Fruit fly (Drosophila melanogaster) whole organism, embryonic: ENCODE data around the gene CG11634.

Source experiments
- Adf1 ChIP-seq: fragments of 200-800 bp; sonication (Bioruptor generic); IDR thresholded peaks from 2 replicates; pipeline ENCODE4 v1.3.6; 2022; ENCODE audit warnings: missing biosample characterization, missing genetic modification characterization
- BtbVII ChIP-seq: fragments of 200-800 bp; sonication (Bioruptor generic); optimal IDR thresholded peaks from 3 replicates; lab custom pipeline; 2017; ENCODE audit warnings: missing biosample characterization, mild to moderate bottlenecking, missing genetic modification characterization
- CG10654 ChIP-seq: fragments of 200-800 bp; sonication (Bioruptor generic); optimal IDR thresholded peaks from 2 replicates; lab custom pipeline; 2016; ENCODE audit warnings: missing biosample characterization, missing genetic modification characterization
- CG11456 ChIP-seq: fragments of 200-800 bp; sonication (Bioruptor generic); IDR thresholded peaks from 3 replicates; pipeline ENCODE4 v1.3.6; 2022; ENCODE audit warnings: missing biosample characterization, missing genetic modification characterization
- CG15514 ChIP-seq: fragments of 200-800 bp; sonication (Bioruptor generic); optimal IDR thresholded peaks from 3 replicates; lab custom pipeline; 2017; ENCODE audit warnings: missing biosample characterization, missing genetic modification characterization, mild to moderate bottlenecking, moderate library complexity, missing genetic modification reagents
- CG16779 ChIP-seq: fragments of 200-800 bp; sonication (Bioruptor generic); IDR thresholded peaks from 2 replicates; pipeline ENCODE4 v1.3.6; 2022; ENCODE audit warnings: missing biosample characterization, missing genetic modification characterization
- CG16815 ChIP-seq: fragments of 200-800 bp; sonication (Bioruptor generic); optimal IDR thresholded peaks from 3 replicates; lab custom pipeline; 2017; ENCODE audit warnings: missing biosample characterization, mild to moderate bottlenecking, missing genetic modification characterization
- CG31441 ChIP-seq: fragments of 200-800 bp; sonication (Bioruptor generic); IDR thresholded peaks from 2 replicates; pipeline ENCODE4 v1.3.6; 2022; ENCODE audit warnings: missing biosample characterization, missing genetic modification characterization
- CG32532 ChIP-seq: fragments of 200-800 bp; sonication (Bioruptor generic); IDR thresholded peaks from 2 replicates; pipeline ENCODE4 v1.3.6; 2022; ENCODE audit warnings: missing biosample characterization, missing genetic modification characterization
- CG3281 ChIP-seq: fragments of 200-800 bp; sonication (Bioruptor generic); optimal IDR thresholded peaks from 3 replicates; lab custom pipeline; 2017; ENCODE audit warnings: missing biosample characterization, mild to moderate bottlenecking, missing genetic modification characterization
- CG34376 ChIP-seq: fragments of 200-800 bp; sonication (Bioruptor generic); optimal IDR thresholded peaks from 2 replicates; lab custom pipeline; 2018; ENCODE audit warnings: missing biosample characterization, mild to moderate bottlenecking, missing genetic modification characterization
- CG5245 ChIP-seq: fragments of 200-800 bp; sonication (Bioruptor generic); optimal IDR thresholded peaks from 3 replicates; lab custom pipeline; 2016; ENCODE audit warnings: missing biosample characterization, missing genetic modification characterization
- CG6813 ChIP-seq: fragments of 200-800 bp; sonication (Bioruptor generic); optimal IDR thresholded peaks from 2 replicates; lab custom pipeline; 2017; ENCODE audit warnings: missing biosample characterization, missing genetic modification characterization, mild to moderate bottlenecking, moderate library complexity, missing genetic modification reagents
- CG7786 ChIP-seq: fragments of 200-800 bp; sonication (Bioruptor generic); optimal IDR thresholded peaks from 2 replicates; lab custom pipeline; 2016; ENCODE audit warnings: missing biosample characterization, missing genetic modification characterization
- CG8924 ChIP-seq: fragments of 200-800 bp; optimal IDR thresholded peaks from 3 replicates; lab custom pipeline; 2019; ENCODE audit warnings: missing biosample characterization, mild to moderate bottlenecking, missing genetic modification characterization, moderate library complexity
- Elba2 ChIP-seq: fragments of 200-800 bp; sonication (Bioruptor generic); optimal IDR thresholded peaks from 3 replicates; lab custom pipeline; 2016; ENCODE audit warnings: missing biosample characterization, missing genetic modification characterization
- Ets97D ChIP-seq: fragments of 200-800 bp; sonication (Bioruptor generic); optimal IDR thresholded peaks from 3 replicates; lab custom pipeline; 2016; ENCODE audit warnings: missing biosample characterization, missing genetic modification characterization
- Fer3 ChIP-seq: fragments of 200-800 bp; sonication (Bioruptor generic); optimal IDR thresholded peaks from 2 replicates; lab custom pipeline; 2018; ENCODE audit warnings: missing biosample characterization, mild to moderate bottlenecking, missing genetic modification characterization, moderate library complexity
- H15 ChIP-seq: fragments of 200-800 bp; sonication (Bioruptor generic); IDR thresholded peaks from 3 replicates; pipeline ENCODE4 v1.3.6; 2022; ENCODE audit warnings: missing biosample characterization, missing genetic modification characterization
- HLHmδ ChIP-seq: fragments of 200-800 bp; sonication (Bioruptor generic); optimal IDR thresholded peaks from 2 replicates; lab custom pipeline; 2018; ENCODE audit warnings: missing biosample characterization, mild to moderate bottlenecking, missing genetic modification characterization, moderate library complexity
- Hsf ChIP-seq: fragments of 200-800 bp; sonication (Bioruptor generic); optimal IDR thresholded peaks from 3 replicates; lab custom pipeline; 2016; ENCODE audit warnings: missing biosample characterization, missing genetic modification characterization
- Jarid2 ChIP-seq: fragments of 200-800 bp; sonication (Bioruptor generic); optimal IDR thresholded peaks from 3 replicates; lab custom pipeline; 2017; ENCODE audit warnings: mild to moderate bottlenecking, missing biosample characterization, missing genetic modification reagents, missing genetic modification characterization
- MESR4 ChIP-seq: fragments of 200-800 bp; sonication (Bioruptor generic); optimal IDR thresholded peaks from 2 replicates; lab custom pipeline; 2018; ENCODE audit warnings: missing biosample characterization, mild to moderate bottlenecking, missing genetic modification characterization, moderate library complexity
- Mad ChIP-seq: fragments of 200-800 bp; sonication (Bioruptor generic); optimal IDR thresholded peaks from 2 replicates; lab custom pipeline; 2016; ENCODE audit warnings: missing biosample characterization, missing genetic modification characterization
- Med ChIP-seq: fragments of 200-800 bp; sonication (Bioruptor generic); peaks from one replicate; lab custom pipeline; 2016; ENCODE audit warnings: missing biosample characterization, missing genetic modification characterization, mild to moderate bottlenecking, inconsistent platforms, moderate library complexity
- Meics ChIP-seq: fragments of 200-800 bp; sonication (Bioruptor generic); optimal IDR thresholded peaks from 2 replicates; lab custom pipeline; 2017; ENCODE audit warnings: missing biosample characterization, mild to moderate bottlenecking, missing genetic modification characterization
- NC2β ChIP-seq: fragments of 200-800 bp; sonication (Bioruptor generic); optimal IDR thresholded peaks from 2 replicates; lab custom pipeline; 2016; ENCODE audit warnings: missing biosample characterization, missing genetic modification characterization
- NK7.1 ChIP-seq: fragments of 200-800 bp; sonication (Bioruptor generic); optimal IDR thresholded peaks from 3 replicates; lab custom pipeline; 2016; ENCODE audit warnings: missing biosample characterization, missing genetic modification characterization
- Oaz ChIP-seq: fragments of 200-800 bp; sonication (Bioruptor generic); IDR thresholded peaks from 2 replicates; pipeline ENCODE4 v1.3.6; 2022; ENCODE audit warnings: missing biosample characterization, missing genetic modification characterization
- Six4 ChIP-seq: fragments of 200-800 bp; sonication (Bioruptor generic); optimal IDR thresholded peaks from 2 replicates; lab custom pipeline; 2016; ENCODE audit warnings: missing biosample characterization, missing genetic modification characterization
- Tbp ChIP-seq: fragments of >200 bp; optimal IDR thresholded peaks from 2 replicates; lab custom pipeline; 2018; ENCODE audit warnings: missing biosample characterization, missing genetic modification characterization
- br ChIP-seq: fragments of >200 bp; optimal IDR thresholded peaks from 2 replicates; lab custom pipeline; 2017
- cad ChIP-seq: fragments of >200 bp; optimal IDR thresholded peaks from 2 replicates; lab custom pipeline; 2017; ENCODE audit warnings: missing biosample characterization, missing genetic modification characterization
- chinmo ChIP-seq: fragments of 200-800 bp; sonication (Bioruptor generic); IDR thresholded peaks from 4 replicates; pipeline ENCODE4 v1.3.6; 2022; ENCODE audit warnings: missing biosample characterization, missing genetic modification characterization; ENCODE audit not compliant: partially characterized antibody
- ci ChIP-seq: fragments of 200-800 bp; sonication (Bioruptor generic); IDR thresholded peaks from 3 replicates; pipeline ENCODE4 v1.3.6; 2022; ENCODE audit warnings: missing biosample characterization, missing genetic modification characterization
- corto ChIP-seq: fragments of 200-800 bp; sonication (Bioruptor generic); optimal IDR thresholded peaks from 2 replicates; lab custom pipeline; 2016; ENCODE audit warnings: missing biosample characterization, mild to moderate bottlenecking, missing genetic modification characterization, moderate library complexity
- dpn ChIP-seq, 2 experiments: fragments of 200-800 bp; sonication (Bioruptor generic); optimal IDR thresholded peaks; 3 replicates each; lab custom pipeline; 2016; ENCODE audit warnings: missing biosample characterization in 2 of 2, missing genetic modification characterization in 2 of 2
- exex ChIP-seq: fragments of 200-800 bp; sonication (Bioruptor generic); optimal IDR thresholded peaks from 4 replicates; lab custom pipeline; 2018; ENCODE audit warnings: missing biosample characterization, mild to moderate bottlenecking, missing genetic modification characterization, moderate library complexity
- fru ChIP-seq: fragments of >200 bp; optimal IDR thresholded peaks from 2 replicates; lab custom pipeline; 2017
- gcm2 ChIP-seq: fragments of 200-800 bp; sonication (Bioruptor generic); optimal IDR thresholded peaks from 2 replicates; lab custom pipeline; 2016; ENCODE audit warnings: missing biosample characterization, missing genetic modification characterization
- gfzf ChIP-seq: fragments of 200-800 bp; sonication (Bioruptor generic); optimal IDR thresholded peaks from 2 replicates; lab custom pipeline; 2016; ENCODE audit warnings: missing biosample characterization, mild to moderate bottlenecking, missing genetic modification characterization, moderate library complexity
- gt ChIP-seq: fragments of 200-800 bp; sonication (Bioruptor generic); IDR thresholded peaks from 2 replicates; pipeline ENCODE4 v1.3.6; 2022; ENCODE audit warnings: missing biosample characterization, missing genetic modification characterization
- hb ChIP-seq: fragments of 200-800 bp; sonication (Bioruptor generic); IDR thresholded peaks from 3 replicates; pipeline ENCODE4 v1.3.6; 2022; ENCODE audit warnings: missing biosample characterization, missing genetic modification characterization; ENCODE audit not compliant: partially characterized antibody
- kni ChIP-seq: fragments of 200-800 bp; sonication (Bioruptor generic); optimal IDR thresholded peaks from 3 replicates; lab custom pipeline; 2017; ENCODE audit warnings: mild to moderate bottlenecking, missing biosample characterization, missing genetic modification reagents, missing genetic modification characterization
- seq ChIP-seq: fragments of 200-800 bp; sonication (Bioruptor generic); IDR thresholded peaks from 2 replicates; pipeline ENCODE4 v1.3.6; 2022; ENCODE audit warnings: missing biosample characterization, missing genetic modification characterization
- slou ChIP-seq: fragments of 200-800 bp; sonication (Bioruptor generic); optimal IDR thresholded peaks from 3 replicates; lab custom pipeline; 2016; ENCODE audit warnings: missing biosample characterization, missing genetic modification characterization
- slp2 ChIP-seq: fragments of 200-800 bp; sonication (Bioruptor generic); optimal IDR thresholded peaks from 2 replicates; lab custom pipeline; 2016; ENCODE audit warnings: missing biosample characterization, missing genetic modification characterization
- unpg ChIP-seq: fragments of 200-800 bp; sonication (Bioruptor generic); optimal IDR thresholded peaks from 3 replicates; lab custom pipeline; 2018; ENCODE audit warnings: missing biosample characterization, mild to moderate bottlenecking, missing genetic modification characterization, moderate library complexity
- vnd ChIP-seq: fragments of 200-800 bp; sonication (Bioruptor generic); IDR thresholded peaks from 3 replicates; pipeline ENCODE4 v1.3.6; 2022; ENCODE audit warnings: missing biosample characterization, missing genetic modification characterization; ENCODE audit not compliant: partially characterized antibody
- wor ChIP-seq: fragments of 200-800 bp; sonication (Bioruptor generic); IDR thresholded peaks from 2 replicates; pipeline ENCODE4 v1.3.6; 2022; ENCODE audit warnings: missing biosample characterization, missing genetic modification characterization

CG11634 gene

dm6 chr2L:21867040-21867981 is 48.8 kb upstream of the CG11634 start:
- TF ChIP-seq CG32532 (GFP tag; lab: Robert Waterston, UW), result peak; percentile 93
- no peak for TF ChIP-seq cad (GFP tag; lab: Kevin White, UChicago)
- no peak for TF ChIP-seq Tbp (GFP tag; lab: Kevin White, UChicago)
- peak; percentile 90 for TF ChIP-seq Six4 (GFP tag; lab: Kevin White, UChicago)
- peak; percentile 92 to 94 for TF ChIP-seq dpn (GFP tag; optimal IDR thresholded peaks at IDR 0.05; lab: Kevin White, UChicago)
- peak; percentile 90 for TF ChIP-seq Hsf (GFP tag; lab: Kevin White, UChicago)
- peak; percentile 90 for TF ChIP-seq CG10654 (GFP tag; lab: Kevin White, UChicago)
- TF ChIP-seq CG8924 (tag; lab: Kevin White, UChicago), result peak; percentile 91
- peak; percentile 78 for TF ChIP-seq seq (GFP tag; lab: Robert Waterston, UW)
- peak; percentile 91 for TF ChIP-seq slp2 (GFP tag; lab: Kevin White, UChicago)
- peak; percentile 93 for TF ChIP-seq Mad (GFP tag; lab: Kevin White, UChicago)
- TF ChIP-seq Oaz (GFP tag; lab: Robert Waterston, UW), result peak; percentile 76
- TF ChIP-seq slou, result peak; percentile 61
- TF ChIP-seq kni (GFP tag; lab: Kevin White, UChicago), result peak; percentile 56
- TF ChIP-seq chinmo (GFP tag; lab: Robert Waterston, UW), result no peak
- TF ChIP-seq BtbVII (GFP tag; lab: Kevin White, UChicago), result peak; percentile 75
- TF ChIP-seq hb (GFP tag; lab: Robert Waterston, UW), result no peak
- TF ChIP-seq corto (GFP tag; lab: Kevin White, UChicago), result no peak
- TF ChIP-seq Meics, result peak; percentile 83
- no peak for TF ChIP-seq CG34376 (GFP tag; lab: Kevin White, UChicago)
- TF ChIP-seq CG3281 (GFP tag; lab: Kevin White, UChicago), result peak; percentile 81
- TF ChIP-seq MESR4 (GFP tag; lab: Kevin White, UChicago), result peak; percentile 30
- peak; percentile 87 for TF ChIP-seq CG16779 (GFP tag; lab: Robert Waterston, UW)
- peak; percentile 88 for TF ChIP-seq Fer3 (tag; lab: Kevin White, UChicago)
- TF ChIP-seq gcm2 (GFP tag; lab: Kevin White, UChicago), result peak; percentile 80
- TF ChIP-seq ci (GFP tag; lab: Robert Waterston, UW), result peak; percentile 96
- peak; percentile 90 for TF ChIP-seq H15 (GFP tag; lab: Robert Waterston, UW)
- peak; percentile 60 for TF ChIP-seq CG15514 (GFP tag; lab: Kevin White, UChicago)
- TF ChIP-seq unpg (GFP tag; lab: Kevin White, UChicago), result peak; percentile 93
- no peak for TF ChIP-seq HLHmδ (GFP tag; lab: Kevin White, UChicago)
- peak; percentile 91 for TF ChIP-seq CG31441
- TF ChIP-seq Elba2, result no peak
- peak; percentile 88 for TF ChIP-seq NK7.1 (GFP tag; lab: Kevin White, UChicago)
- TF ChIP-seq CG11456, result peak; percentile 93
- no peak for TF ChIP-seq br
- peak; percentile 99 for TF ChIP-seq Med (GFP tag; lab: Kevin White, UChicago)
- no peak for TF ChIP-seq vnd (GFP tag; lab: Robert Waterston, UW)
- peak; percentile 89 for TF ChIP-seq NC2β
- peak; percentile 5 for TF ChIP-seq gfzf (GFP tag; lab: Kevin White, UChicago)
- peak; percentile 55 for TF ChIP-seq Jarid2 (GFP tag; lab: Kevin White, UChicago)
- TF ChIP-seq CG16815, result peak; percentile 88
- TF ChIP-seq CG5245 (GFP tag; lab: Kevin White, UChicago), result peak; percentile 94
- peak; percentile 33 for TF ChIP-seq exex (tag; lab: Kevin White, UChicago)
- peak; percentile 90 for TF ChIP-seq wor (GFP tag; lab: Robert Waterston, UW)
- peak; percentile 93 for TF ChIP-seq CG7786 (GFP tag; lab: Kevin White, UChicago)
- TF ChIP-seq CG6813 (GFP tag; lab: Kevin White, UChicago), result peak; percentile 81
- peak; percentile 49; the same call in 1 of the 2 replicates for TF ChIP-seq Adf1 (GFP tag; lab: Robert Waterston, UW)
- TF ChIP-seq gt, result peak; percentile 80
- peak; percentile 68 for TF ChIP-seq Ets97D (GFP tag; lab: Kevin White, UChicago)
- TF ChIP-seq fru (lab: Kevin White, UChicago), result no peak
